Worm (Caenorhabditis elegans) whole organism, L2 larva: ENCODE results near the gene ZK809.9.

ENCODE experiments used
- mdl-1 ChIP-seq, 2 experiments: fragments of 150-350 bp in 1 of 2; sonication (generic microtip) in 1 of 2; optimal IDR thresholded peaks; 2 replicates each; lab custom pipeline; 2017; ENCODE audit warnings: missing biosample characterization in 2 of 2, missing genetic modification characterization in 2 of 2
- nhr-129 ChIP-seq: fragments of 150-350 bp; optimal IDR thresholded peaks from 2 replicates; lab custom pipeline; 2014; ENCODE audit warnings: missing biosample characterization, missing genetic modification characterization
- unc-55 ChIP-seq: fragments of 150-350 bp; sonication (generic microtip); optimal IDR thresholded peaks from 3 replicates; lab custom pipeline; 2014; ENCODE audit warnings: missing biosample characterization, missing genetic modification reagents, missing genetic modification characterization
- zag-1 ChIP-seq: fragments of 150-350 bp; optimal IDR thresholded peaks from 2 replicates; lab custom pipeline; 2014; ENCODE audit warnings: missing biosample characterization, missing genetic modification characterization
- ztf-11 ChIP-seq: sonication (generic microtip); optimal IDR thresholded peaks from 2 replicates; lab custom pipeline; 2017; ENCODE audit warnings: missing biosample characterization, missing genetic modification characterization

The ZK809.9 gene

ce11 chrIV:11716414-11716813 is 51.3 kb downstream of the ZK809.9 start:
- TF ChIP-seq zag-1: no peak

ce11 chrIV:11717094-11717876 is 52.2 kb downstream of the ZK809.9 start:
- TF ChIP-seq nhr-129 (tag; lab: Kevin White, UChicago) (peak; percentile 24), mdl-1 (tag; optimal IDR thresholded peaks at IDR 0.05; lab: Kevin White, UChicago) (no peak), unc-55 (GFP tag; lab: Kevin White, UChicago) (peak; percentile 33), ztf-11 (tag; lab: Kevin White, UChicago) (no peak), zag-1 (peak; percentile 18)
